Worm (Caenorhabditis elegans): ENCODE measurements around the gene abu-10.

Gene abu-10

DNA sequence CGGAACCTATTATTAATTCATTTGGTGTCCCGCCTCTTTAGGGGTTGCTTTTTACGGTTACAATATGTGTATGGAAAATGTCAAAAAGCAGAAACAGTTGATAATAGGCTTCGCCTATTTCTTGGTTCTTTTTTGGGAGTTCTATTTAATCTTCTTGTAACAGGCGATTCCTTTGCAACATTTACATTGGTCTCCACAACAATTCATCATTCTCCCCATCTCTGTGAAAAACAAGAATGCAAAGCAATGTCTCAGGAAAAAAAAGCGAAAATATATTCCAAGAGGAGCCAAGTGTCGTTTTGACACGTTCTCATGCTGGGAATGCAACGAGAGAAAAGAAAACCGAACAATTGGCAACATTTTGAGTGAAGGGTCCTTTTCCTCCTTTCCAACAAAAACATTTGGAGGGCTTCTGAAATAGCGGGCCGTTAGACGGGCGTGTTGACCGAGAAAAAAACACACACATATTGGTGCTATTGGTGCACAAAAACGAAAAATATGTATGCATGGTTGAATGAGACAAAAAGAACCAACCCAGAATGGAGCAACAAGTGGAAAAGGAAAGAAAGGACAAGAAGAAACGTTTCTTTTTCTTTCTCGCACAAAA is 30.7 kb downstream of the abu-10 start:
- TF ChIP-seq blmp-1 (tag; optimal IDR thresholded peaks at IDR 0.05; ENCODE audit: insufficient read depth) (no peak), ztf-11 (tag; optimal IDR thresholded peaks at IDR 0.05) (no peak), unc-62 (GFP tag; optimal IDR thresholded peaks at IDR 0.05) (no peak), mdl-1 (tag; optimal IDR thresholded peaks at IDR 0.05) (no peak), F13H6.1 (tag; optimal IDR thresholded peaks at IDR 0.05) (no peak), nhr-129 (tag; optimal IDR thresholded peaks at IDR 0.05) (no peak), snpc-4 (tag; optimal IDR thresholded peaks at IDR 0.05) (no peak), gmeb-1 (tag; optimal IDR thresholded peaks at IDR 0.05) (no peak), C34F6.9 (tag; optimal IDR thresholded peaks at IDR 0.05) (no peak), sem-4 (tag; optimal IDR thresholded peaks at IDR 0.05) (no peak), elt-1 (tag; optimal IDR thresholded peaks at IDR 0.05) (no peak), nhr-11 (tag; optimal IDR thresholded peaks at IDR 0.05) (no peak), skn-1 (tag; optimal IDR thresholded peaks at IDR 0.05) (no peak), ama-1 (optimal IDR thresholded peaks at IDR 0.05) (no peak), ceh-82 (tag; optimal IDR thresholded peaks at IDR 0.05) (no peak), Y55F3AM.14 (GFP tag; optimal IDR thresholded peaks at IDR 0.05) (no peak), nhr-77 (tag; optimal IDR thresholded peaks at IDR 0.05) (no peak), lsy-2 (tag; optimal IDR thresholded peaks at IDR 0.05) (no peak), nhr-12 (tag; optimal IDR thresholded peaks at IDR 0.05) (no peak)

DNA sequence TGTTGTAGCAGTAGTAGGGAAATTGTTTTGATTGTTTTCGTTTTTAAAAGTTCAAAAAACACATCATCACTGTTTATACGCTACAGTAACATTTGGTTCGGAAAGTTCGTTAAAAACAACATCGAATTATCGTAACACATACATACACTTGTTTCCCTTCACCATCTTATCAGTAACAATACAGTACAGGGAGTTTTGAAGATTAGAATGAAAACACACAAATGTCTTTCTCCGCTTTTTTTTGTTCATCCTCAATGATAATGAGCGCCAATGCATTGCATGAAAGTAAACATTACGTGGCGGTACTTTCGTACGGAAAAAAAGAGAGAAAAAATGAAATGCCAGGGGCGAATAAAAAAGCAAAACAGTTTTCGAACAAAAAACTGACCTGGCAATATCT is 31.6 kb downstream of the abu-10 start:
- TF ChIP-seq aly-2 (tag; optimal IDR thresholded peaks at IDR 0.05) (no peak), nhr-12 (tag; optimal IDR thresholded peaks at IDR 0.05) (no peak), nhr-25 (tag; optimal IDR thresholded peaks at IDR 0.05) (no peak), ztf-11 (tag; optimal IDR thresholded peaks at IDR 0.05) (no peak), nhr-77 (tag; optimal IDR thresholded peaks at IDR 0.05) (no peak), lin-11 (tag; optimal IDR thresholded peaks at IDR 0.05) (no peak), nhr-129 (tag; optimal IDR thresholded peaks at IDR 0.05) (peak; percentile 37), nhr-23 (tag; optimal IDR thresholded peaks at IDR 0.05) (no peak), lsy-2 (tag; optimal IDR thresholded peaks at IDR 0.05) (peak in 1 of 2 experiments; percentile 32), gmeb-1 (tag; optimal IDR thresholded peaks at IDR 0.05) (peak; percentile 52), nhr-11 (tag; optimal IDR thresholded peaks at IDR 0.05) (no peak), elt-3 (tag; optimal IDR thresholded peaks at IDR 0.05) (no peak), mab-5 (tag; optimal IDR thresholded peaks at IDR 0.05) (no peak), blmp-1 (tag; optimal IDR thresholded peaks at IDR 0.05; ENCODE audit: insufficient read depth) (no peak), nhr-10 (tag; optimal IDR thresholded peaks at IDR 0.05) (no peak), Y55F3AM.14 (GFP tag; optimal IDR thresholded peaks at IDR 0.05) (no peak), mbf-1 (tag; optimal IDR thresholded peaks at IDR 0.05) (no peak), lin-13 (GFP tag; optimal IDR thresholded peaks at IDR 0.05) (no peak), snpc-4 (tag; optimal IDR thresholded peaks at IDR 0.05) (no peak), ama-1 (optimal IDR thresholded peaks at IDR 0.05) (no peak), lin-39 (tag; optimal IDR thresholded peaks at IDR 0.05) (no peak), sem-4 (tag; optimal IDR thresholded peaks at IDR 0.05) (no peak), sma-3 (GFP tag; optimal IDR thresholded peaks at IDR 0.05) (peak; percentile 37), F13H6.1 (tag; optimal IDR thresholded peaks at IDR 0.05) (peak; percentile 54), ceh-16 (tag; optimal IDR thresholded peaks at IDR 0.05) (no peak), alr-1 (tag; optimal IDR thresholded peaks at IDR 0.05) (no peak), C34F6.9 (tag; optimal IDR thresholded peaks at IDR 0.05) (no peak), unc-62 (GFP tag; optimal IDR thresholded peaks at IDR 0.05) (no peak), ztf-4 (tag; optimal IDR thresholded peaks at IDR 0.05) (no peak), fos-1 (tag; optimal IDR thresholded peaks at IDR 0.05) (peak; percentile 89), nhr-237 (tag; optimal IDR thresholded peaks at IDR 0.05) (no peak), elt-1 (tag; optimal IDR thresholded peaks at IDR 0.05) (no peak), skn-1 (tag; optimal IDR thresholded peaks at IDR 0.05) (peak; percentile 9), sma-9 (GFP tag; optimal IDR thresholded peaks at IDR 0.05) (peak; percentile 72), sma-9 (tag; optimal IDR thresholded peaks at IDR 0.05) (no peak), crh-2 (tag; optimal IDR thresholded peaks at IDR 0.05) (peak; percentile 94), egl-27 (tag; optimal IDR thresholded peaks at IDR 0.05) (no peak), zag-1 (tag; optimal IDR thresholded peaks at IDR 0.05) (no peak), R02D3.7 (tag; optimal IDR thresholded peaks at IDR 0.05) (no peak), unc-39 (tag; optimal IDR thresholded peaks at IDR 0.05) (no peak), mdl-1 (tag; optimal IDR thresholded peaks at IDR 0.05) (no peak)
